Worm (Caenorhabditis elegans): ENCODE measurements around the gene ZK380.6.

DNA sequence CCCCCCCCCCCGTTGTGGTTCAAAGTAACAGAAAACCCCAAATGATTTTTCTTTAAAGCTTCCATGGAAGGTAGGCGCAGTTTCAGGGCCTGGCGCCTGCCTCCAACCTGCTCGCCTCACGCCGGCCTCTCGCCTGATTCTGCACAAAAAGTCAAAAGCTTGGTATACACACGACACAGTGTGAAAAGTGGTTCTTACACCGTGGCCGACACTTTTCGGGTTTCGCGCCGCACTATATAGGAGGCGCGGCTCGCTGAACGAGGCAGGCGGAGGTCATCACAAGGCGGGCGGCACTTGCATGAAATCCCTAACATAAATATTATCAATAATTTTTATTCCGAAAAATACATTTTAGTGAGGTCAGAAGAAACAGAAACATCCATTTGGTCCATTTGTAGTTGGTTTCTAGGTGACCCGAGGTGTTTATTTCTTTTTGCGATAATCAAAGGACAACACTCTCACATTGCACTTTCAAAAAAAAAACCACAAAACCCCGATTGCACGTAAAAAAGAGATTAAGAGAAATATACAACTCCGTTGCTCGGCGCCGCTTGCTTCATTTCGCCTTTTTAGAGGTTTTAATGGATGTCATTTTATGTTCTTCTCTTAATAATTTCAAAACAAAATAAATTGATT lies 23.2 kb upstream of the ZK380.6 start, which contains the start of gene ZK380.2:
- no peak for TF ChIP-seq ztf-11 (tag; optimal IDR thresholded peaks at IDR 0.05)
- no peak for TF ChIP-seq nhr-25 (tag; optimal IDR thresholded peaks at IDR 0.05)
- TF ChIP-seq nhr-43 (tag; optimal IDR thresholded peaks at IDR 0.05; ENCODE audit: poor library complexity, severe bottlenecking), result no peak
- TF ChIP-seq ceh-82 (tag; optimal IDR thresholded peaks at IDR 0.05), result no peak
- no peak for TF ChIP-seq jun-1 (tag; optimal IDR thresholded peaks at IDR 0.05)
- TF ChIP-seq skn-1 (tag; optimal IDR thresholded peaks at IDR 0.05), result no peak
- TF ChIP-seq elt-2 (tag; optimal IDR thresholded peaks at IDR 0.05), result no peak
